Worm (Caenorhabditis elegans) whole organism, L1 larva: ENCODE results near the gene fbxa-137.
"Not testable (repeated sequence)": the region's sequence is repeated elsewhere in the genome, so short reads cannot be mapped to it uniquely, and the experiment has no call there.

ENCODE experiments used
- aly-2 ChIP-seq: fragments of 150-350 bp; optimal IDR thresholded peaks from 2 replicates; lab custom pipeline; 2014; ENCODE audit warnings: missing biosample characterization, missing genetic modification characterization
- ama-1 ChIP-seq: fragments of 150-350 bp; optimal IDR thresholded peaks from 2 replicates; lab custom pipeline; 2014
- ceh-82 ChIP-seq, 3 experiments: fragments of 150-350 bp in 1 of 3; sonication (generic microtip) in 2 of 3; optimal IDR thresholded peaks; 2 replicates each; lab custom pipeline; 2014 to 2017; ENCODE audit warnings: missing biosample characterization in 3 of 3, missing genetic modification characterization in 3 of 3
- ceh-88 ChIP-seq: fragments of 200-800 bp; sonication (Bioruptor generic); IDR thresholded peaks from 2 replicates; pipeline ENCODE4 v1.3.6; 2022; ENCODE audit warnings: missing genetic modification characterization, missing compliant biosample characterization
- dpl-1 ChIP-seq, 3 experiments: fragments of 150-350 bp in 2 of 3; sonication (generic microtip) in 1 of 3; optimal IDR thresholded peaks; 2 replicates each; lab custom pipeline; 2014 to 2017; ENCODE audit warnings: missing biosample characterization in 3 of 3, missing genetic modification characterization in 3 of 3, missing genetic modification reagents in 3 of 3
- efl-1 ChIP-seq, 4 experiments: fragments of 150-350 bp; optimal IDR thresholded peaks in 3 of 4; peaks in 1 of 4; 1 replicate in 1 of 4; 2 replicates in 3 of 4; lab custom pipeline; 2014; ENCODE audit warnings: missing biosample characterization in 2 of 4, missing genetic modification characterization in 2 of 4, missing genetic modification reagents in 2 of 4
- elt-2 ChIP-seq: sonication (generic microtip); optimal IDR thresholded peaks from 2 replicates; lab custom pipeline; 2016; ENCODE audit warnings: missing genetic modification characterization, mild to moderate bottlenecking, inconsistent platforms, missing compliant biosample characterization, missing genetic modification reagents
- elt-3 ChIP-seq, 6 experiments: fragments of 150-350 bp in 1 of 6; sonication (generic microtip); optimal IDR thresholded peaks; 2 replicates each; lab custom pipeline; 2017 to 2018; ENCODE audit warnings: missing biosample characterization in 6 of 6, missing genetic modification characterization in 6 of 6, inconsistent platforms in 1 of 6
- fos-1 ChIP-seq: fragments of 150-350 bp; optimal IDR thresholded peaks from 2 replicates; lab custom pipeline; 2014; ENCODE audit warnings: missing biosample characterization, missing genetic modification characterization
- grh-1 ChIP-seq: fragments of 200-800 bp; sonication (Bioruptor generic); IDR thresholded peaks from 2 replicates; pipeline ENCODE4 v1.3.6; 2022; ENCODE audit warnings: missing genetic modification reagents, missing genetic modification characterization, missing compliant biosample characterization
- hlh-17 ChIP-seq: fragments of 200-800 bp; sonication (Bioruptor generic); optimal IDR thresholded peaks from 2 replicates; lab custom pipeline; 2018; ENCODE audit warnings: missing genetic modification characterization, mild to moderate bottlenecking, missing compliant biosample characterization, moderate library complexity, borderline replicate concordance
- hlh-4 ChIP-seq: sonication (generic microtip); optimal IDR thresholded peaks from 2 replicates; lab custom pipeline; 2016; ENCODE audit warnings: mild to moderate bottlenecking, missing genetic modification characterization, missing compliant biosample characterization
- hpl-2 ChIP-seq: fragments of 150-350 bp; optimal IDR thresholded peaks from 2 replicates; lab custom pipeline; 2014; ENCODE audit warnings: missing biosample characterization, missing genetic modification reagents, missing genetic modification characterization
- jun-1 ChIP-seq: fragments of 150-350 bp; optimal IDR thresholded peaks from 2 replicates; lab custom pipeline; 2014; ENCODE audit warnings: missing biosample characterization, missing genetic modification reagents, missing genetic modification characterization
- lin-14 ChIP-seq: fragments of 200-800 bp; sonication (Bioruptor generic); optimal IDR thresholded peaks from 2 replicates; lab custom pipeline; 2018; ENCODE audit warnings: mild to moderate bottlenecking, missing genetic modification characterization, moderate library complexity, missing compliant biosample characterization
- lin-35 ChIP-seq, 2 experiments: fragments of 150-350 bp; optimal IDR thresholded peaks; 2 replicates each; lab custom pipeline; 2014; ENCODE audit warnings: missing biosample characterization in 2 of 2, missing genetic modification characterization in 2 of 2, missing genetic modification reagents in 2 of 2
- lin-39 ChIP-seq: fragments of 150-350 bp; optimal IDR thresholded peaks from 2 replicates; lab custom pipeline; 2014; ENCODE audit warnings: missing biosample characterization, missing genetic modification reagents, missing genetic modification characterization
- lsy-2 ChIP-seq, 2 experiments: fragments of 150-350 bp; optimal IDR thresholded peaks; 2 replicates each; lab custom pipeline; 2014; ENCODE audit warnings: missing biosample characterization in 2 of 2, missing genetic modification characterization in 2 of 2
- mep-1 ChIP-seq: fragments of 150-350 bp; optimal IDR thresholded peaks from 2 replicates; lab custom pipeline; 2014; ENCODE audit warnings: missing biosample characterization, missing genetic modification characterization
- nhr-20 ChIP-seq: sonication (generic microtip); optimal IDR thresholded peaks from 2 replicates; lab custom pipeline; 2016; ENCODE audit warnings: mild to moderate bottlenecking, missing genetic modification characterization, missing compliant biosample characterization
- nhr-47 ChIP-seq: sonication (generic microtip); optimal IDR thresholded peaks from 2 replicates; lab custom pipeline; 2016; ENCODE audit warnings: mild to moderate bottlenecking, missing genetic modification characterization, moderate library complexity, missing compliant biosample characterization
- nhr-71 ChIP-seq: sonication (generic microtip); optimal IDR thresholded peaks from 2 replicates; lab custom pipeline; 2016; ENCODE audit warnings: mild to moderate bottlenecking, missing genetic modification characterization, moderate library complexity, missing compliant biosample characterization
- nhr-85 ChIP-seq: sonication (generic microtip); peaks from one replicate; lab custom pipeline; 2016; ENCODE audit warnings: missing genetic modification characterization, inconsistent platforms, missing compliant biosample characterization
- pax-3 ChIP-seq: fragments of 200-800 bp; sonication (Bioruptor generic); optimal IDR thresholded peaks from 2 replicates; lab custom pipeline; 2018; ENCODE audit warnings: mild to moderate bottlenecking, missing genetic modification characterization, moderate library complexity, missing compliant biosample characterization
- pqm-1 ChIP-seq: sonication (generic microtip); optimal IDR thresholded peaks from 3 replicates; lab custom pipeline; 2017; ENCODE audit warnings: missing biosample characterization, missing genetic modification characterization
- snpc-4 ChIP-seq: fragments of 150-350 bp; optimal IDR thresholded peaks from 2 replicates; lab custom pipeline; 2014; ENCODE audit warnings: missing biosample characterization, missing genetic modification characterization
- swsn-7 ChIP-seq: sonication (generic microtip); optimal IDR thresholded peaks from 2 replicates; lab custom pipeline; 2016; ENCODE audit warnings: missing genetic modification characterization, missing compliant biosample characterization
- tbx-2 ChIP-seq: sonication (generic microtip); optimal IDR thresholded peaks from 2 replicates; lab custom pipeline; 2016; ENCODE audit warnings: missing genetic modification characterization, missing compliant biosample characterization
- tlp-1 ChIP-seq: fragments of 150-350 bp; optimal IDR thresholded peaks from 2 replicates; lab custom pipeline; 2014; ENCODE audit warnings: missing biosample characterization, missing genetic modification characterization
- unc-30 ChIP-seq: sonication (generic microtip); optimal IDR thresholded peaks from 2 replicates; lab custom pipeline; 2017; ENCODE audit warnings: missing biosample characterization, missing genetic modification characterization
- unc-98 ChIP-seq: fragments of 200-800 bp; sonication (Bioruptor generic); IDR thresholded peaks from 2 replicates; pipeline ENCODE4 v1.3.6; 2022; ENCODE audit warnings: missing genetic modification characterization, missing compliant biosample characterization
- zag-1 ChIP-seq: fragments of 150-350 bp; optimal IDR thresholded peaks from 2 replicates; lab custom pipeline; 2014; ENCODE audit warnings: missing biosample characterization, missing genetic modification characterization
- ztf-11 ChIP-seq, 2 experiments: sonication (generic microtip); optimal IDR thresholded peaks; 2 replicates each; lab custom pipeline; 2016 to 2017; ENCODE audit warnings: missing genetic modification characterization in 2 of 2, missing biosample characterization in 1 of 2, missing compliant biosample characterization in 1 of 2
- ztf-4 ChIP-seq: fragments of 150-350 bp; optimal IDR thresholded peaks from 2 replicates; lab custom pipeline; 2014; ENCODE audit warnings: missing biosample characterization, missing genetic modification characterization

fbxa-137 gene

DNA sequence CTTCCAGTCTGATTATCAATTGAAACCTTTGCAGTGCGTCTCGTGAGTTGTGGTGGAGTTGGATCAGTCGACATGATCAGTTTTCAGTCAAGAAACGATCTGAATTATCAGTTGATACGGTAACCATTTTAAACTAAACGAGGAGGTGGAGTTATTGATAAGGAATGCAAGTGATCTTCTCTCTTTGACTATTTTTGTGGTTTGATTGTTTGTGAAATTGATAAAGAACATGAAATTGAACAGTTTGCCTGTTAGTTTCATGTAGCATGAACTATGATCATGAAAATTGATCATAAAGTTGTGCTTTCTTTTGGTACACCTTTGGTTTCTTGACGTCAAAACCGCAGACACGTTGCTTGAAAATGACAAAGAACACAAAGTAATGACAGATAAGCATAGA lies 43.9 kb downstream of the fbxa-137 start, which contains the start of gene pud-1.2:
pud-1.2 (minus strand) TSS at position 101 of the 400 bp plus-strand sequence.
- TF ChIP-seq swsn-7; ceh-82 (tag; optimal IDR thresholded peaks at IDR 0.05; lab: Kevin White, UChicago); tbx-2 (tag; lab: Kevin White, UChicago): not testable (repeated sequence)

DNA sequence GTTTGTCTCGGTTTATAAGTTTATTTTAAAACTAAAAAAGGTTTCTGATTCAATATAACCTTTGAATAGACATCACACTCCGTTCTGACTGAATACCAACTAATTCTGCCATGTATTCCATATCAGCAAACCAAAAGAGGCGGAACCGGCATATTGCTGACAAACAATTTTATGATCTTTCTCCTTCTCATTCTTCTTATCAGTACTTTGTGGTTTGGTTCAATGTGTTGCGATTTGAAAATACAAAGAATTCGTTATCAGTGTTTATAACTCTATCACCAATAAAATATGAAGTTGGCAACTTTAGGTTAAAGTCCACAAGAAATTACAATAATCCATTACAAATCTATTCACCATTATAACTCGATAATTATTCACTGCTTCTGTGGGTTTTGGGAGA lies 45.6 kb downstream of the fbxa-137 start:
- TF ChIP-seq nhr-20 (no peak), zag-1 (no peak), nhr-71 (tag; lab: Kevin White, UChicago) (peak; percentile 59), hpl-2 (GFP tag; lab: Kevin White, UChicago) (no peak), pqm-1 (tag; lab: Kevin White, UChicago) (peak; percentile 72), efl-1 (optimal IDR thresholded peaks at IDR 0.05; lab: Kevin White, UChicago) (no peak), efl-1 (GFP tag; optimal IDR thresholded peaks at IDR 0.05 in 1 of 2; lab: Kevin White, UChicago) (peak in 1 of 2 experiments; percentile 7), lin-35 (GFP tag; optimal IDR thresholded peaks at IDR 0.05; lab: Kevin White, UChicago) (peak in 1 of 2 experiments; percentile 14), elt-2 (tag; lab: Kevin White, UChicago) (peak; percentile 99), ztf-11 (tag; optimal IDR thresholded peaks at IDR 0.05; lab: Kevin White, UChicago) (no peak), jun-1 (peak; percentile 48)

DNA sequence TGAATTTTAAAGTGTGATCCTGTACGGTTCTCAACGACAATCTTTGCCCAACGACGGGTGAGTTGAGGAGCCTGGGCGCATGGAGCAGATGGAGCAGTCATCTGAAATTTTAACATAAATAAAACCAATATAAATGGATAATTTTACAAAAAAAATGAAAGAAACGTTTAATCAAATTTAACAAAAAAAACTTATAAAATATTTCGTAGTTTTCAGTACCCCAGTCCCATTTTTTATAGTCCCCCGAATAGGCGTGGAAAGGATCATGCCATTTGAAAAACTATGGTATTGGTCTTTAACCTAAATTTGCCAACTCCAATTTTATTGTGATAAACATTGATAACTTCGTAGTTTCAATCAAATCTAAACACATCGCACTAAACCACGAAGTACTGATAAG lies 46.4 kb downstream of the fbxa-137 start, which contains the start of gene pud-3:
pud-3 (minus strand) TSS at position 101 of the 400 bp plus-strand sequence.
- no peak for TF ChIP-seq snpc-4
- TF ChIP-seq lsy-2 (tag; optimal IDR thresholded peaks at IDR 0.05; lab: Kevin White, UChicago), result no peak
- no peak for TF ChIP-seq dpl-1 (GFP tag; optimal IDR thresholded peaks at IDR 0.05; lab: Kevin White, UChicago)
- TF ChIP-seq ama-1 (lab: Kevin White, UChicago), result no peak
- no peak for TF ChIP-seq tlp-1 (tag; lab: Kevin White, UChicago)
- TF ChIP-seq ceh-88 (GFP tag; lab: Robert Waterston, UW), result no peak
- no peak for TF ChIP-seq nhr-71 (tag; lab: Kevin White, UChicago)
- TF ChIP-seq lin-39 (tag; lab: Kevin White, UChicago), result no peak
- no peak for TF ChIP-seq nhr-20
- no peak for TF ChIP-seq hlh-17 (GFP tag; lab: Kevin White, UChicago)
- no peak for TF ChIP-seq grh-1
- TF ChIP-seq fos-1, result no peak
- no peak for TF ChIP-seq mep-1
- no peak for TF ChIP-seq unc-30 (tag; lab: Kevin White, UChicago)
- no peak for TF ChIP-seq unc-98 (GFP tag; lab: Robert Waterston, UW)
- TF ChIP-seq ztf-4 (tag; lab: Kevin White, UChicago), result no peak

DNA sequence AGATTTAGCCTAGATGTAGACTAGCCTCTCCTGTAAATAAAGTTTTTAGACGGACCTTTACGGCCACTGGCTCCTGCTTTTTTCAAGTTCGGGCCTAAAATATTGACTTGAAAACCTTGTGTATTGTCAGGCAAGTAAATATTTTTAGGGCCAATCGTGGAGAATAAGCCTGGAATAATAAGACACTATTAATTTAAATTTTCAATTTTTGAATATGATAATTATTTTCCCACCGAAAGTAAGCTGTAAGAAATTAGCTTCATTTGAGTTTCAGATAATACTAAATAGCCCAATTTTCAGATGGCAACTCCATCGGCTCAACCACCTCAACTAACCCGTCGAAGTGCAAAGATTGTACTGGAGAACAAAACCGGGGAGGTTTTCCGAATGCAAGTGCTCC lies 47.8 kb downstream of the fbxa-137 start, which contains the start of gene pud-4:
pud-4 (plus strand) TSS at position 301 of the 400 bp plus-strand sequence.
- TF ChIP-seq nhr-47, result no peak
- TF ChIP-seq hlh-4, result no peak
- TF ChIP-seq lsy-2 (tag; optimal IDR thresholded peaks at IDR 0.05; lab: Kevin White, UChicago), result no peak
- TF ChIP-seq nhr-85 (tag; lab: Kevin White, UChicago), result no peak
- no peak for TF ChIP-seq nhr-20

DNA sequence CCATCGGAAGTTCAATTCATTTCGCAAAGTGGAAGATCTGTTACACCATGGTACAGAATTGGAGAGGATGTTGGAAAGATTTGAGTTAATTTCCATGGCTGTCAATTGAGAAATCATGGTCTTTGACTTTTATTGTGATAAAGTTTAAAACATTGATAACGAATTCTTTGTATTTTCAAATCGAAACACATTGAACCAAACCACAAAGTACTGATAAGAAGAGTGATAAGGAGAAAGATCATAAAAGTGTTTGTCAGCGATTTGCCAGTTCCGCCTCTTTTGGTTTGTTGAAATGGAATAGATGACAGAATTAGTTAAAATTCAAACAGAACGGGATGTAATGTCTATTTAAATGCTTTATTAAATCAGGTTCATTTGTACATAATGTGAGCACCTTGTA lies 48.5 kb downstream of the fbxa-137 start:
- TF ChIP-seq elt-3 (tag; optimal IDR thresholded peaks at IDR 0.05; lab: Kevin White, UChicago), result peak in 1 of 6 experiments; percentile 25
- TF ChIP-seq tlp-1 (tag; lab: Kevin White, UChicago), result peak; percentile 74
- no peak for TF ChIP-seq pax-3 (tag; lab: Kevin White, UChicago)
- TF ChIP-seq nhr-20, result peak; percentile 30
- TF ChIP-seq elt-2 (tag; lab: Kevin White, UChicago), result peak; percentile 98
- peak; percentile 36 for TF ChIP-seq lin-14 (GFP tag; lab: Kevin White, UChicago)
- no peak for TF ChIP-seq dpl-1 (GFP tag; optimal IDR thresholded peaks at IDR 0.05; lab: Kevin White, UChicago)
- no peak for TF ChIP-seq aly-2 (tag; lab: Kevin White, UChicago)
- TF ChIP-seq efl-1 (optimal IDR thresholded peaks at IDR 0.05; lab: Kevin White, UChicago), result no peak
- peak in 1 of 2 experiments; percentile 64 for TF ChIP-seq efl-1 (GFP tag; optimal IDR thresholded peaks at IDR 0.05 in 1 of 2; lab: Kevin White, UChicago)
- TF ChIP-seq lin-35 (GFP tag; optimal IDR thresholded peaks at IDR 0.05; lab: Kevin White, UChicago), result peak in 1 of 2 experiments; percentile 15
- TF ChIP-seq nhr-71 (tag; lab: Kevin White, UChicago), result peak; percentile 56
